Worm (Caenorhabditis elegans): ENCODE data around the gene Y75B7AL.2.

- TF ChIP-seq nhr-28 (tag; optimal IDR thresholded peaks at IDR 0.05), result no peak
- no peak for TF ChIP-seq aly-2 (tag; optimal IDR thresholded peaks at IDR 0.05)
- TF ChIP-seq lin-15B (tag; optimal IDR thresholded peaks at IDR 0.05), result no peak
- no peak for TF ChIP-seq ceh-82 (tag; optimal IDR thresholded peaks at IDR 0.05)
- TF ChIP-seq elt-2 (tag; optimal IDR thresholded peaks at IDR 0.05), result no peak
- TF ChIP-seq fkh-10 (GFP tag; optimal IDR thresholded peaks at IDR 0.05), result no peak
- TF ChIP-seq elt-1 (tag; optimal IDR thresholded peaks at IDR 0.05), result no peak
These were observed 15.2 kb downstream of the Y75B7AL.2 start for ce11 chrV:1342712-1343111.
